Fruit fly (Drosophila melanogaster): ENCODE data around the gene BHD.

DNA sequence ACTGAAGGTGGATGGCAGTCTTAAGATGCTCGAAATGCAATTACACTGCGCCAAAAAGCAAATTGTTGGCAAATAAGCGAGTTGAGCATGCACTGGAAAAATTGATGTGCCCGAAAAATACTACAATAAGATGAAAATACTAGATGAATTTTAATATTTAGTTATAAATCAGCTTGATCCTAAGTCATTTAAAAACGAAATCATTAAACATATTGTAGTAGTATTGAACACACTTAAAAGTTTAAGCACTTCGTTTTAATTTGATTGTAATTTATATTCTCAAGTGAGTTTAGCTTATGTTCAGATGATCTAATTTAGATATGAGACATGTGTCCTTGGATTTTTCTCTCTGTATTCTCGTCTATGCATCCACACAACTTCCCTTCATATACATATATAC, 24.1 kb downstream of the BHD start:
- TF ChIP-seq psq (optimal IDR thresholded peaks at IDR 0.05) (no peak), ttk (optimal IDR thresholded peaks at IDR 0.05) (no peak), h (optimal IDR thresholded peaks at IDR 0.05) (no peak)

All from Kc167 (cell line).